Fruit fly (Drosophila melanogaster) ovary, adult (tissue): ENCODE measurements around the gene MED11.

Experiments
- CG17801 ChIP-seq: fragments of 200-800 bp; optimal IDR thresholded peaks from 2 replicates; lab custom pipeline; 2019; ENCODE audit warnings: missing biosample characterization, mild to moderate bottlenecking, missing genetic modification characterization, moderate library complexity; ENCODE audit not compliant: partially characterized antibody

MED11 gene

dm6 chr3L:18761728-18762127, 16.1 kb downstream of the MED11 start:
- TF ChIP-seq CG17801 (GFP tag; lab: Kevin White, UChicago), result no peak

dm6 chr3L:18763486-18764436, 18.1 kb downstream of the MED11 start:
- no peak for TF ChIP-seq CG17801 (GFP tag; lab: Kevin White, UChicago)

dm6 chr3L:18765657-18766592, 20.3 kb downstream of the MED11 start:
- peak; percentile 28 for TF ChIP-seq CG17801 (GFP tag; lab: Kevin White, UChicago)

- TF ChIP-seq CG17801 (GFP tag; lab: Kevin White, UChicago), result no peak
Observed at dm6 chr3L:18767950-18768781, 22.5 kb downstream of the MED11 start.

dm6 chr3L:18768788-18769707, 23.4 kb downstream of the MED11 start:
- TF ChIP-seq CG17801 (GFP tag; lab: Kevin White, UChicago), result no peak

- no peak for TF ChIP-seq CG17801 (GFP tag; lab: Kevin White, UChicago)
Observed at dm6 chr3L:18769782-18770181, 24.1 kb downstream of the MED11 start.

dm6 chr3L:18771095-18772013, 25.7 kb downstream of the MED11 start:
- TF ChIP-seq CG17801 (GFP tag; lab: Kevin White, UChicago), result peak; percentile 31

dm6 chr3L:18772014-18772560, 26.4 kb downstream of the MED11 start:
- no peak for TF ChIP-seq CG17801 (GFP tag; lab: Kevin White, UChicago)

- peak; percentile 47 for TF ChIP-seq CG17801 (GFP tag; lab: Kevin White, UChicago)
Observed at dm6 chr3L:18781653-18782629, 36.3 kb downstream of the MED11 start.

dm6 chr3L:18782653-18783052, 37.0 kb downstream of the MED11 start:
- TF ChIP-seq CG17801 (GFP tag; lab: Kevin White, UChicago), result no peak

- peak; percentile 98 for TF ChIP-seq CG17801 (GFP tag; lab: Kevin White, UChicago)
Observed at dm6 chr3L:18783544-18783943, 37.9 kb downstream of the MED11 start.
